Fruit fly (Drosophila melanogaster): Measurements from ENCODE around the gene ear.

ear gene

dm6 chr3R:15332994-15333393 is 12.4 kb downstream of the ear start, which contains the start of the genes Fkbp39 and Cyfip (continued):
- TF ChIP-seq nau (GFP tag; optimal IDR thresholded peaks at IDR 0.05) = no peak
- no peak for TF ChIP-seq aop (GFP tag; IDR thresholded peaks at IDR 0.05)
- no peak for TF ChIP-seq Ravus (GFP tag; IDR thresholded peaks at IDR 0.05)
- TF ChIP-seq ken (GFP tag; IDR thresholded peaks at IDR 0.05) = peak; percentile 66; the same call in 2 of the 3 replicates
- peak; percentile 44; the same call in 1 of the 3 replicates for TF ChIP-seq vnd (GFP tag; IDR thresholded peaks at IDR 0.05; ENCODE audit: partially characterized antibody)
- TF ChIP-seq slp2 (GFP tag; optimal IDR thresholded peaks at IDR 0.05) = no peak
- no peak for TF ChIP-seq ap (GFP tag; IDR thresholded peaks at IDR 0.05)
- TF ChIP-seq Poxn (GFP tag; IDR thresholded peaks at IDR 0.05) = no peak
- peak; percentile 60 for TF ChIP-seq CG10267 (tag; optimal IDR thresholded peaks at IDR 0.05)
- peak; percentile 7 for TF ChIP-seq luna (GFP tag; optimal IDR thresholded peaks at IDR 0.05)
- no peak for TF ChIP-seq otp (GFP tag; IDR thresholded peaks at IDR 0.05)
- TF ChIP-seq CG4707 (GFP tag; optimal IDR thresholded peaks at IDR 0.05) = no peak
- TF ChIP-seq CG11504 (tag; optimal IDR thresholded peaks at IDR 0.05) = no peak
- TF ChIP-seq dan (GFP tag; IDR thresholded peaks at IDR 0.05) = no peak
- peak; percentile 34; the same call in 1 of the 2 replicates for TF ChIP-seq Atf6 (GFP tag; IDR thresholded peaks at IDR 0.05)
- peak; percentile 2 for TF ChIP-seq CG13296 (GFP tag; optimal IDR thresholded peaks at IDR 0.05)
- no peak for TF ChIP-seq Vsx1 (GFP tag; optimal IDR thresholded peaks at IDR 0.05)
- TF ChIP-seq hb (GFP tag; IDR thresholded peaks at IDR 0.05; ENCODE audit: partially characterized antibody) = peak; percentile 70; the same call in 1 of the 3 replicates
- no peak for TF ChIP-seq CG10959 (GFP tag; IDR thresholded peaks at IDR 0.05)
- peak; percentile 83 for TF ChIP-seq Aef1 (GFP tag; IDR thresholded peaks at IDR 0.05)
- no peak for TF ChIP-seq grn (GFP tag; optimal IDR thresholded peaks at IDR 0.05)
- TF ChIP-seq CG11696 (GFP tag; IDR thresholded peaks at IDR 0.05) = no peak
- TF ChIP-seq al (GFP tag; IDR thresholded peaks at IDR 0.05) = 0 out of 2 replicates have a peak, but pooled peaks have one; percentile 19
- TF ChIP-seq E2f2 (GFP tag; IDR thresholded peaks at IDR 0.05) = peak; percentile 78
- TF ChIP-seq pzg (GFP tag; optimal IDR thresholded peaks at IDR 0.05) = peak; percentile 100
- no peak for TF ChIP-seq CG12299 (tag; optimal IDR thresholded peaks at IDR 0.05)
- TF ChIP-seq schlank (tag; optimal IDR thresholded peaks at IDR 0.05) = no peak
- peak; percentile 34 for TF ChIP-seq CG7786 (GFP tag; optimal IDR thresholded peaks at IDR 0.05)
- no peak for TF ChIP-seq gcm (GFP tag; optimal IDR thresholded peaks at IDR 0.05)
- TF ChIP-seq CG2712 (tag; optimal IDR thresholded peaks at IDR 0.05) = peak; percentile 52
- no peak for TF ChIP-seq Dfd (GFP tag; optimal IDR thresholded peaks at IDR 0.05)
- TF ChIP-seq Bdp1 (GFP tag; optimal IDR thresholded peaks at IDR 0.05) = peak; percentile 19
- no peak for TF ChIP-seq CG6765 (GFP tag; optimal IDR thresholded peaks at IDR 0.05)
- no peak for TF ChIP-seq pros (GFP tag; optimal IDR thresholded peaks at IDR 0.05)
- peak; percentile 51; the same call in 1 of the 2 replicates for TF ChIP-seq CG14014 (GFP tag; IDR thresholded peaks at IDR 0.05)
- peak; percentile 65 for TF ChIP-seq hbn (GFP tag; IDR thresholded peaks at IDR 0.05; ENCODE audit: partially characterized antibody)
- TF ChIP-seq CG7745 (tag; optimal IDR thresholded peaks at IDR 0.05) = no peak
- no peak for TF ChIP-seq CG13123 (GFP tag; optimal IDR thresholded peaks at IDR 0.05)
- no peak for TF ChIP-seq wor (GFP tag; IDR thresholded peaks at IDR 0.05)
- TF ChIP-seq CG2116 (GFP tag; optimal IDR thresholded peaks at IDR 0.05) = peak; percentile 89
- TF ChIP-seq CG32767 (GFP tag; IDR thresholded peaks at IDR 0.05) = peak; percentile 31; the same call in 1 of the 2 replicates
- TF ChIP-seq odd (GFP tag; optimal IDR thresholded peaks at IDR 0.05) = no peak
- peak; percentile 34 for TF ChIP-seq CTCF (GFP tag; optimal IDR thresholded peaks at IDR 0.05)
- TF ChIP-seq nerfin-1 (tag; optimal IDR thresholded peaks at IDR 0.05) = no peak
- no peak for TF ChIP-seq esg (GFP tag; conservative IDR thresholded peaks at IDR 0.05)
- peak; percentile 51 for TF ChIP-seq da (GFP tag; optimal IDR thresholded peaks at IDR 0.05)
- no peak for TF ChIP-seq CG6683 (GFP tag; optimal IDR thresholded peaks at IDR 0.05)
- TF ChIP-seq CG15696 (tag; optimal IDR thresholded peaks at IDR 0.05) = no peak
- TF ChIP-seq HmgZ (tag; optimal IDR thresholded peaks at IDR 0.05) = peak; percentile 91
- TF ChIP-seq Atf-2 (GFP tag; optimal IDR thresholded peaks at IDR 0.05) = no peak
- no peak for TF ChIP-seq Dip2 (GFP tag; IDR thresholded peaks at IDR 0.05)
- peak; percentile 30 for TF ChIP-seq CG4854 (GFP tag; optimal IDR thresholded peaks at IDR 0.05)
